Worm (Caenorhabditis elegans): ENCODE data around the gene D2096.10.
A peak's percentile ranks its signal among the peaks of the same experiment; 100 is the strongest.
"Not testable (repeated sequence)": the region's sequence is repeated elsewhere in the genome, so short reads cannot be mapped to it uniquely, and the experiment has no call there.

D2096.10 gene

DNA sequence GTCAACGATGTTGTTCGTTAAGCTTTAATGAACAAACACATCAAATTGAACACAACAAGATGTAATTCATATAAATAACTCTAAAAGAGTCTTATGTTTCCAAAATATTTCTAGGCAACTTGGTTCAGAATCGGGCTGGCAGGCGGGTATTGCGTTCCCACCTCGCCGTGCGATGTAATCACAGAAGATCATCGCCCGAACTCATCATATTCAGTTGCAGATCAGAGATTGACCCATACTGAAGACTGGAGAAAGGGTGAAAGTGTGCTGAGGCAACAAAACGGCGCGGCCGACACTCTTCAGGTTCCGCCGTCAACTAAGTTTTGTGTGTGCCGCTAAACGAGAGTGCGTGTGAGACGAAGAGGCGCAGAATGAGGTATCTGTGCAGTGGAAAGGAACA lies 39.5 kb upstream of the D2096.10 start (continued):
- TF ChIP-seq ztf-7 (tag; optimal IDR thresholded peaks at IDR 0.05), result peak; percentile 65
- peak; percentile 2 for TF ChIP-seq nhr-6 (tag; optimal IDR thresholded peaks at IDR 0.05)
- TF ChIP-seq ceh-82 (tag; optimal IDR thresholded peaks at IDR 0.05), result no peak
- TF ChIP-seq pqm-1 (tag; optimal IDR thresholded peaks at IDR 0.05), result peak; percentile 34
- TF ChIP-seq ces-1 (GFP tag; optimal IDR thresholded peaks at IDR 0.05), result no peak
- peak; percentile 96 for TF ChIP-seq F49E8.2 (tag; optimal IDR thresholded peaks at IDR 0.05; ENCODE audit: borderline replicate concordance)
- peak; percentile 83 for TF ChIP-seq dmd-6 (GFP tag; IDR thresholded peaks at IDR 0.05)
- peak; percentile 47 for TF ChIP-seq nhr-77 (tag; optimal IDR thresholded peaks at IDR 0.05)
- TF ChIP-seq snpc-4 (tag; optimal IDR thresholded peaks at IDR 0.05), result peak; percentile 94
- no peak; the same call in 1 of the 2 replicates for TF ChIP-seq madf-9 (GFP tag; conservative IDR thresholded peaks at IDR 0.05)
- no peak for TF ChIP-seq daf-12 (tag; optimal IDR thresholded peaks at IDR 0.05)
- peak; percentile 91 for TF ChIP-seq nhr-102 (tag; optimal IDR thresholded peaks at IDR 0.05)
- TF ChIP-seq nhr-41 (GFP tag; IDR thresholded peaks at IDR 0.05), result no peak

DNA sequence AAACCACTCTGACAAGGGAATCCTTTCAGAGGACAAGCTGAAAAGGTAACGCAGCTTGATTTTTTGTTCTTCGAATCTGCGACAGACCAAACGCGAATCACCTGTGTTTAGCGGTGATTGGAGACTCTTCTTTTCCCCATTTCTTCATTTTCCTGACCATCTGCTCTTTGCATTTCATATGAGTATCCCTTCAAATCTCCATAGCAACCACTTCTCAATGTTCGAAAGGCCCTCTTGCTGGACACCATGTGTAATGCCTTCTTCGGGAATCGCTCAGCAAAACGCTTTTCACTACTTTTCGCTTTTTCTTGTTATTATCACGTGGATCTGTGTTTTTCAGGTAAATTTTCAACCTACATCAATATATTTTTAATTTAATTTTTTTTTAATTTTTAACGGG lies 37.5 kb upstream of the D2096.10 start, which contains the start of the genes T26A8.3 and tmem-231:
Gene T26A8.3, minus strand, starts transcription at position 101 of the 400 bp plus-strand sequence.
Gene tmem-231, plus strand, starts transcription at position 249 of the 400 bp plus-strand sequence.
- TF ChIP-seq Y48G9A.11 (GFP tag; IDR thresholded peaks at IDR 0.05), result no peak
- no peak for TF ChIP-seq lin-38 (GFP tag; IDR thresholded peaks at IDR 0.05)
- TF ChIP-seq ztf-7 (tag; optimal IDR thresholded peaks at IDR 0.05), result no peak
- TF ChIP-seq ceh-82 (tag; optimal IDR thresholded peaks at IDR 0.05), result no peak
- no peak for TF ChIP-seq skn-1 (tag; optimal IDR thresholded peaks at IDR 0.05)
- no peak for TF ChIP-seq ceh-28 (tag; optimal IDR thresholded peaks at IDR 0.05)
- no peak for TF ChIP-seq hmg-1.1 (GFP tag; IDR thresholded peaks at IDR 0.05)
- no peak for TF ChIP-seq zag-1 (tag; optimal IDR thresholded peaks at IDR 0.05)

DNA sequence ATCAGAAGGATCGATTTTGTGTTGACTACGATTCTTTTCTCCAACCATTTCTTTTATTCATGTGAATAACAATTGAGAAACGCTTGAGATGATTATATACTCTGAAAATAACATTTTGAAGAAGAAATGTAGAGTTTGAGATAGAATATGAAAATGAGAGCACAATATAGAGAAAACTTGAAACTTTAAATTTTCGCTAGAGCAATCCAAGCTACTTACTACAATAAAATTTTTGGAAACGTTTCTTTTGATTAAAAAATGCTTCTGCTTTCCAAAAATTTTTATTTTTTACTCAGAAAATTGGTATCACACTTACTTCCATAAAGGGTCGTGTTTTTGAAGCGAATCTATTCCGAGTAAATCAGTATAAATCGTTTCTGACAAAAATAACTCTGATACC lies 31.9 kb upstream of the D2096.10 start, which contains the start of gene M116.5:
Gene M116.5, minus strand, starts transcription at position 101 of the 400 bp plus-strand sequence.
- TF ChIP-seq lin-1 (GFP tag; IDR thresholded peaks at IDR 0.05), result no peak
- no peak for TF ChIP-seq duxl-1 (tag; optimal IDR thresholded peaks at IDR 0.05; ENCODE audit: poor library complexity)
- no peak for TF ChIP-seq ceh-32 (tag; optimal IDR thresholded peaks at IDR 0.05; ENCODE audit: poor library complexity)
- no peak for TF ChIP-seq lin-15B (tag; optimal IDR thresholded peaks at IDR 0.05)
- TF ChIP-seq daf-12 (tag; optimal IDR thresholded peaks at IDR 0.05), result no peak
- TF ChIP-seq aha-1 (tag), result no peak
- no peak for TF ChIP-seq R02D3.7 (tag; optimal IDR thresholded peaks at IDR 0.05)
- no peak for TF ChIP-seq F44E2.7 (GFP tag; IDR thresholded peaks at IDR 0.05)
- TF ChIP-seq ceh-28 (tag; optimal IDR thresholded peaks at IDR 0.05), result no peak
- TF ChIP-seq nhr-42 (GFP tag; IDR thresholded peaks at IDR 0.05), result no peak
- no peak for TF ChIP-seq lin-39 (tag; optimal IDR thresholded peaks at IDR 0.05)
- TF ChIP-seq dpl-1 (GFP tag; optimal IDR thresholded peaks at IDR 0.05), result no peak

DNA sequence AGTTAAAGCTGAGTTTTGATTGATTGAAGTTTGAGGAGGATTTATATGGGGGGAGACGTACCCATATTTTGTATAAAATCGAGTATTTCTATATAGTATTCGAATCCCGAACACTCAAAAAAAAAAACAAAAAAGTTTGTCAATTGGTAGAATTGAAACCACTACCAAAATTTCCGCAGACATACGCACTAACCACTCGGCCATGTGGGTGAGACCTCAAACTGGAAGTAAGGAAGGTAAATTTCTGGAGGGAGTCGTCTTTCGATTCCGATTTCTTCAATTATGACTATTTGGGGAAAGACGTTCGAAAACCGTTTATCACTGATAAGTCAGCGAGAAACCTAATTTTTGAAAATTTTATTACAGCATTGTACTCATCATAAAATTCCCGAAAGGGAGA lies 23.5 kb upstream of the D2096.10 start:
- TF ChIP-seq vab-7 (GFP tag; IDR thresholded peaks at IDR 0.05) (peak; percentile 71), Y48G9A.11 (GFP tag; IDR thresholded peaks at IDR 0.05) (peak; percentile 50), F26F4.8 (GFP tag; conservative IDR thresholded peaks at IDR 0.05) (peak; percentile 90), madf-9 (GFP tag; conservative IDR thresholded peaks at IDR 0.05) (peak; percentile 67), ceh-44 (GFP tag; IDR thresholded peaks at IDR 0.05) (peak; percentile 66; the same call in 1 of the 2 replicates), lin-1 (GFP tag; IDR thresholded peaks at IDR 0.05) (peak; percentile 63), saeg-2 (GFP tag; IDR thresholded peaks at IDR 0.05) (0 out of 2 replicates have a peak, but pooled peaks have one; percentile 20), dmd-8 (GFP tag; IDR thresholded peaks at IDR 0.05) (peak; percentile 95), F44E2.7 (GFP tag; IDR thresholded peaks at IDR 0.05) (0 out of 2 replicates have a peak, but pooled peaks have one; percentile 19), egl-43 (GFP tag; IDR thresholded peaks at IDR 0.05) (peak; percentile 86), dmd-6 (GFP tag; IDR thresholded peaks at IDR 0.05) (peak; percentile 36; the same call in 1 of the 2 replicates), pha-4 (GFP tag; IDR thresholded peaks at IDR 0.05) (peak; percentile 80; the same call in 1 of the 2 replicates), ctbp-1 (GFP tag; IDR thresholded peaks at IDR 0.05) (peak; percentile 69), lim-7 (GFP tag; IDR thresholded peaks at IDR 0.05) (peak; percentile 92), lin-38 (GFP tag; IDR thresholded peaks at IDR 0.05) (peak; percentile 71), ZK337.2 (GFP tag; IDR thresholded peaks at IDR 0.05) (peak; percentile 78), nhr-41 (GFP tag; IDR thresholded peaks at IDR 0.05) (peak; percentile 67), Y105C5A.15 (GFP tag; IDR thresholded peaks at IDR 0.05) (peak; percentile 78; the same call in 1 of the 2 replicates), mdt-29 (GFP tag; IDR thresholded peaks at IDR 0.05) (peak; percentile 40; the same call in 1 of the 2 replicates), snpc-1.2 (GFP tag; IDR thresholded peaks at IDR 0.05) (peak; percentile 72; the same call in 1 of the 2 replicates), arid-1 (GFP tag; conservative IDR thresholded peaks at IDR 0.05) (peak; percentile 81), tra-1 (GFP tag; IDR thresholded peaks at IDR 0.05) (0 out of 2 replicates have a peak, but pooled peaks have one; percentile 35)
- TF ChIP-seq pha-4 (tag; optimal IDR thresholded peaks at IDR 0.05), result not testable (repeated sequence)

Measured in whole organism, L4 larva.